Worm (Caenorhabditis elegans) whole organism, mixed stage, embryonic: Measurements from ENCODE around the gene epic-3.

ENCODE experiments used
- blmp-1 ChIP-seq: fragments of 150-350 bp; optimal IDR thresholded peaks from 2 replicates; lab custom pipeline; 2014; ENCODE audit warnings: missing biosample characterization, missing genetic modification characterization
- ces-1 ChIP-seq: fragments of 150-350 bp; optimal IDR thresholded peaks from 2 replicates; lab custom pipeline; 2014; ENCODE audit warnings: missing biosample characterization, missing genetic modification reagents, missing genetic modification characterization
- hlh-1 ChIP-seq: fragments of 150-350 bp; optimal IDR thresholded peaks from 2 replicates; lab custom pipeline; 2014; ENCODE audit warnings: missing biosample characterization, missing genetic modification reagents, missing genetic modification characterization
- lin-13 ChIP-seq: fragments of 150-350 bp; optimal IDR thresholded peaks from 2 replicates; lab custom pipeline; 2014; ENCODE audit warnings: missing biosample characterization, missing genetic modification characterization
- lsy-2 ChIP-seq: fragments of 150-350 bp; optimal IDR thresholded peaks from 2 replicates; lab custom pipeline; 2014; ENCODE audit warnings: missing biosample characterization, missing genetic modification characterization
- mab-5 ChIP-seq: fragments of 150-350 bp; optimal IDR thresholded peaks from 2 replicates; lab custom pipeline; 2014; ENCODE audit warnings: missing biosample characterization, missing genetic modification characterization
- nhr-76 ChIP-seq: sonication (generic microtip); optimal IDR thresholded peaks from 2 replicates; lab custom pipeline; 2017; ENCODE audit warnings: missing biosample characterization, missing genetic modification characterization
- pha-4 ChIP-seq: fragments of 150-350 bp; optimal IDR thresholded peaks from 2 replicates; lab custom pipeline; 2018; ENCODE audit warnings: missing biosample characterization, missing genetic modification reagents, missing genetic modification characterization
- snpc-4 ChIP-seq: fragments of 150-350 bp; optimal IDR thresholded peaks from 2 replicates; lab custom pipeline; 2014; ENCODE audit warnings: missing biosample characterization, missing genetic modification characterization

- TF ChIP-seq mab-5 (tag; lab: Kevin White, UChicago) (no peak), nhr-76 (tag; lab: Kevin White, UChicago) (no peak), pha-4 (no peak), lin-13 (tag; lab: Kevin White, UChicago) (no peak), snpc-4 (tag; lab: Kevin White, UChicago) (no peak), ces-1 (no peak), lsy-2 (tag; lab: Kevin White, UChicago) (no peak), hlh-1 (no peak), blmp-1 (tag; lab: Kevin White, UChicago) (no peak)
Observed at ce11 chrIV:1713618-1714017, 10.6 kb downstream of the epic-3 start.
